Fruit fly (Drosophila melanogaster): ENCODE results near the gene Ugt301D1.

- no peak for TF ChIP-seq tj (GFP tag; optimal IDR thresholded peaks at IDR 0.05)
- no peak for TF ChIP-seq ovo (GFP tag; optimal IDR thresholded peaks at IDR 0.05)
- TF ChIP-seq CG5204 (GFP tag; optimal IDR thresholded peaks at IDR 0.05): no peak
- no peak for TF ChIP-seq pad (GFP tag; optimal IDR thresholded peaks at IDR 0.05)
- TF ChIP-seq Mnt (GFP tag; optimal IDR thresholded peaks at IDR 0.05): no peak
- no peak for TF ChIP-seq bab1 (GFP tag; optimal IDR thresholded peaks at IDR 0.05)
- no peak for TF ChIP-seq kay (GFP tag; ENCODE audit: borderline replicate concordance)
- no peak for TF ChIP-seq CG14711 (tag; optimal IDR thresholded peaks at IDR 0.05)
- no peak for TF ChIP-seq CG11617 (GFP tag; optimal IDR thresholded peaks at IDR 0.05)
- TF ChIP-seq cnc (optimal IDR thresholded peaks at IDR 0.05): no peak
- no peak for TF ChIP-seq Clk (GFP tag; optimal IDR thresholded peaks at IDR 0.05)
- TF ChIP-seq CG12768 (GFP tag; optimal IDR thresholded peaks at IDR 0.05): no peak
Observed at dm6 chr2L:18481064-18481463, 28.3 kb upstream of the Ugt301D1 start.

Measured in whole organism, adult.